Worm (Caenorhabditis elegans) whole organism, young adult: ENCODE measurements around the gene ZK1320.9.

Experiments used
- B0019.2 ChIP-seq: fragments of 200-800 bp; sonication (Bioruptor generic); conservative IDR thresholded peaks from 2 replicates; pipeline ENCODE4 v1.3.6; 2022; ENCODE audit warnings: missing genetic modification reagents, missing genetic modification characterization, missing compliant biosample characterization
- C06A6.2 ChIP-seq: fragments of 200-800 bp; sonication (Bioruptor generic); conservative IDR thresholded peaks from 2 replicates; pipeline ENCODE4 v1.3.6; 2022; ENCODE audit warnings: missing genetic modification characterization, missing compliant biosample characterization
- F10E7.11 ChIP-seq: sonication (generic microtip); optimal IDR thresholded peaks from 2 replicates; lab custom pipeline; 2017; ENCODE audit warnings: mild to moderate bottlenecking, missing genetic modification characterization, moderate library complexity, missing compliant biosample characterization
- F33H1.4 ChIP-seq: fragments of 200-800 bp; sonication (Bioruptor generic); IDR thresholded peaks from 2 replicates; pipeline ENCODE4 v1.3.6; 2022; ENCODE audit warnings: missing genetic modification reagents, missing genetic modification characterization, missing compliant biosample characterization
- F37B4.10 ChIP-seq: fragments of 200-800 bp; sonication (Bioruptor generic); IDR thresholded peaks from 2 replicates; pipeline ENCODE4 v1.3.6; 2022; ENCODE audit warnings: missing genetic modification characterization, missing compliant biosample characterization
- F52B5.7 ChIP-seq: sonication (generic microtip); optimal IDR thresholded peaks from 2 replicates; lab custom pipeline; 2016; ENCODE audit warnings: mild to moderate bottlenecking, missing genetic modification characterization, missing compliant biosample characterization
- K11D2.4 ChIP-seq: fragments of 200-800 bp; sonication (Bioruptor generic); IDR thresholded peaks from 2 replicates; pipeline ENCODE4 v1.3.6; 2022; ENCODE audit warnings: missing genetic modification reagents, missing genetic modification characterization, missing compliant biosample characterization
- Y53F4B.3 ChIP-seq: fragments of 200-800 bp; sonication (Bioruptor generic); IDR thresholded peaks from 2 replicates; pipeline ENCODE4 v1.3.6; 2022; ENCODE audit warnings: missing genetic modification reagents, missing genetic modification characterization, missing compliant biosample characterization
- Y56A3A.18 ChIP-seq: fragments of 200-800 bp; sonication (Bioruptor generic); IDR thresholded peaks from 2 replicates; pipeline ENCODE4 v1.3.6; 2022; ENCODE audit warnings: missing genetic modification reagents, missing genetic modification characterization, missing compliant biosample characterization
- ZK185.1 ChIP-seq: sonication (generic microtip); optimal IDR thresholded peaks from 2 replicates; lab custom pipeline; 2016; ENCODE audit warnings: mild to moderate bottlenecking, missing genetic modification characterization, missing compliant biosample characterization; ENCODE audit not compliant: poor library complexity, severe bottlenecking
- attf-3 ChIP-seq: fragments of 200-800 bp; sonication (Bioruptor generic); conservative IDR thresholded peaks from 2 replicates; pipeline ENCODE4 v1.3.6; 2022; ENCODE audit warnings: missing genetic modification reagents, missing genetic modification characterization, missing compliant biosample characterization
- bed-1 ChIP-seq: fragments of 200-800 bp; sonication (Bioruptor generic); IDR thresholded peaks from 2 replicates; pipeline ENCODE4 v1.3.6; 2022; ENCODE audit warnings: missing genetic modification reagents, missing genetic modification characterization, missing compliant biosample characterization
- cebp-1 ChIP-seq, 2 experiments: fragments of 200-800 bp in 1 of 2; sonication (Bioruptor generic) in 1 of 2; sonication (generic microtip) in 1 of 2; IDR thresholded peaks in 1 of 2; optimal IDR thresholded peaks in 1 of 2; 2 replicates each; pipeline versions ENCODE4 v1.3.6 to Lab custom; 2017 to 2022; ENCODE audit warnings: missing compliant biosample characterization in 2 of 2, missing genetic modification characterization in 2 of 2, mild to moderate bottlenecking in 1 of 2, missing genetic modification reagents in 1 of 2, moderate library complexity in 1 of 2
- cebp-2 ChIP-seq: fragments of 200-800 bp; sonication (Bioruptor generic); IDR thresholded peaks from 2 replicates; pipeline ENCODE4 v1.3.6; 2022; ENCODE audit warnings: missing genetic modification characterization, missing compliant biosample characterization
- hmg-1.2 ChIP-seq: fragments of 200-800 bp; sonication (Bioruptor generic); IDR thresholded peaks from 2 replicates; pipeline ENCODE4 v1.3.6; 2022; ENCODE audit warnings: missing genetic modification reagents, missing genetic modification characterization, missing compliant biosample characterization
- hrde-1 ChIP-seq: sonication (generic microtip); optimal IDR thresholded peaks from 2 replicates; lab custom pipeline; 2016; ENCODE audit warnings: missing genetic modification characterization, mild to moderate bottlenecking, missing compliant biosample characterization, moderate library complexity, missing genotype, missing genetic modification reagents, borderline replicate concordance
- hsf-1 ChIP-seq: fragments of 200-800 bp; sonication (Bioruptor generic); IDR thresholded peaks from 2 replicates; pipeline ENCODE4 v1.3.6; 2022; ENCODE audit warnings: missing genetic modification reagents, missing genetic modification characterization, missing compliant biosample characterization
- let-607 ChIP-seq, 2 experiments: fragments of 200-800 bp in 1 of 2; sonication (Bioruptor generic) in 1 of 2; sonication (generic microtip) in 1 of 2; optimal IDR thresholded peaks; 2 replicates each; lab custom pipeline; 2016 to 2018; ENCODE audit warnings: mild to moderate bottlenecking in 2 of 2, missing compliant biosample characterization in 2 of 2, missing genetic modification characterization in 2 of 2, moderate library complexity in 2 of 2, missing genotype in 1 of 2
- lin-40 ChIP-seq: sonication (generic microtip); optimal IDR thresholded peaks from 2 replicates; lab custom pipeline; 2016; ENCODE audit warnings: missing genetic modification characterization, mild to moderate bottlenecking, missing compliant biosample characterization, missing genotype, missing genetic modification reagents
- lin-54 ChIP-seq: fragments of 200-800 bp; sonication (Bioruptor generic); optimal IDR thresholded peaks from 2 replicates; lab custom pipeline; 2018; ENCODE audit warnings: mild to moderate bottlenecking, missing genetic modification characterization, missing compliant biosample characterization
- lsl-1 ChIP-seq: fragments of 200-800 bp; sonication (Bioruptor generic); optimal IDR thresholded peaks from 2 replicates; lab custom pipeline; 2018; ENCODE audit warnings: mild to moderate bottlenecking, missing genetic modification characterization, moderate library complexity, missing compliant biosample characterization
- madf-3 ChIP-seq: fragments of 200-800 bp; sonication (Bioruptor generic); IDR thresholded peaks from 2 replicates; pipeline ENCODE4 v1.3.6; 2022; ENCODE audit warnings: missing genetic modification reagents, missing genetic modification characterization, missing compliant biosample characterization
- mes-4 ChIP-seq: sonication (generic microtip); optimal IDR thresholded peaks from 2 replicates; lab custom pipeline; 2016; ENCODE audit warnings: missing genotype, missing genetic modification characterization, missing compliant biosample characterization
- nfya-1 ChIP-seq: sonication (generic microtip); optimal IDR thresholded peaks from 2 replicates; lab custom pipeline; 2017; ENCODE audit warnings: antibody characterized with exemption, missing compliant biosample characterization, missing genetic modification characterization, borderline replicate concordance; ENCODE audit not compliant: insufficient read depth
- nhr-27 ChIP-seq: fragments of 200-800 bp; sonication (Bioruptor generic); optimal IDR thresholded peaks from 2 replicates; lab custom pipeline; 2018; ENCODE audit warnings: mild to moderate bottlenecking, missing genetic modification characterization, moderate library complexity, missing compliant biosample characterization
- nhr-80 ChIP-seq: sonication (generic microtip); optimal IDR thresholded peaks from 2 replicates; lab custom pipeline; 2016; ENCODE audit warnings: missing genetic modification characterization, missing compliant biosample characterization
- snpc-1.3 ChIP-seq: sonication (generic microtip); optimal IDR thresholded peaks from 2 replicates; lab custom pipeline; 2017; ENCODE audit warnings: missing genetic modification characterization, mild to moderate bottlenecking, missing compliant biosample characterization, antibody characterized with exemption, moderate library complexity, missing genotype, missing genetic modification reagents; ENCODE audit not compliant: insufficient read depth
- zfh-2 ChIP-seq: fragments of 200-800 bp; sonication (Bioruptor generic); conservative IDR thresholded peaks from 2 replicates; pipeline ENCODE4 v1.3.6; 2022; ENCODE audit warnings: missing genetic modification reagents, missing genetic modification characterization, missing compliant biosample characterization
- zim-3 ChIP-seq: sonication (generic microtip); optimal IDR thresholded peaks from 2 replicates; lab custom pipeline; 2017; ENCODE audit warnings: mild to moderate bottlenecking, missing genetic modification characterization, moderate library complexity, missing compliant biosample characterization
- ztf-18 ChIP-seq: sonication (generic microtip); optimal IDR thresholded peaks from 2 replicates; lab custom pipeline; 2016; ENCODE audit warnings: missing genotype, mild to moderate bottlenecking, missing genetic modification characterization, missing compliant biosample characterization
- ztf-22 ChIP-seq: fragments of 200-800 bp; sonication (Bioruptor generic); optimal IDR thresholded peaks from 2 replicates; lab custom pipeline; 2018; ENCODE audit warnings: mild to moderate bottlenecking, missing genetic modification characterization, moderate library complexity, missing compliant biosample characterization
- ztf-25 ChIP-seq: fragments of 200-800 bp; sonication (Bioruptor generic); IDR thresholded peaks from 2 replicates; pipeline ENCODE4 v1.3.6; 2022; ENCODE audit warnings: missing genetic modification reagents, missing genetic modification characterization, missing compliant biosample characterization
- ztf-28 ChIP-seq: fragments of 200-800 bp; sonication (Bioruptor generic); IDR thresholded peaks from 2 replicates; pipeline ENCODE4 v1.3.6; 2022; ENCODE audit warnings: missing genetic modification reagents, missing genetic modification characterization, missing compliant biosample characterization

Gene ZK1320.9

DNA sequence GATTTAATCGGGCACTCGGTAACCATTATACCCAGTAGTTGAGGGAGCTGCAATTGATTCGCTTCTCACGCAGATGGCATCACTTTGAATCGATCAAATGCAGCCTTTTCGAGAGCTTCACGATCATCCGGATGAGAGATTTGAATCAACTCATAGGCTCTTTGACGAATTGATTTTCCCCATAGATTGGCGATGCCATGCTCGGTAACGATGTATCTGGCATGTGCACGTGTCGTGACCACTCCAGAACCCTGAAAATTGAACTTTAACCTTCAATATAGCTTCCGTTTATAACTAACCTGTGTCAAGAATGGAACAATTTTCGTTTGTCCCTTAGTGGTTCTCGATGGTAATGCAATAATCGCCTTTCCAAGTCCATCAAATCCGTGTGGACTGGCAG is 2.3 kb downstream of the ZK1320.9 start (continued):
- TF ChIP-seq nfya-1 (tag; lab: Kevin White, UChicago), result no peak
- no peak for TF ChIP-seq lin-40 (tag; lab: Kevin White, UChicago)
- TF ChIP-seq ztf-18 (tag; lab: Kevin White, UChicago), result no peak
- TF ChIP-seq, all 124 proteins: peak for 0

DNA sequence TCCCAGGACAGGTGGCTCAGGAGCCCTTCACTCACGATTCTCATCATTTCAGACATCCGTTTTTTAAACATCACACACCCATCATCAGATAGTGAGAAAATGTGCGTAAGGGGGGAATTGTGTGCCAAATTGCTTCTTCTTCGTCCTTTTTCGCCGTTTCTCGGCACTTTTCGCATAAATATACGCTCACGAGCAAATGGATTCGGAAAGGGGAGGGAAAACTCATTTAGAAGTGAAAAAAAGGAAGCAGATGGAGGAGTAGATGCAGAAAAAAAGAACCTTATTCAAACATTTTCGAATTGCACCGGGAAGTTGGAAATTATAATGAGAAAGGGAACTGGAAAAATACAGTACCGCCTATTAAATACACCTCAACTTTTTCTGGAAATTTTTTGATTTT is 4.5 kb downstream of the ZK1320.9 start:
- no peak for TF ChIP-seq Y53F4B.3
- no peak for TF ChIP-seq snpc-1.3 (tag; lab: Kevin White, UChicago)
- TF ChIP-seq bed-1 (GFP tag; lab: Robert Waterston, UW), result no peak
- no peak for TF ChIP-seq cebp-1 (GFP tag; IDR thresholded peaks at IDR 0.05; lab: Robert Waterston, UW)
- no peak for TF ChIP-seq cebp-1 (tag; optimal IDR thresholded peaks at IDR 0.05; lab: Kevin White, UChicago)
- no peak for TF ChIP-seq F33H1.4 (GFP tag; lab: Robert Waterston, UW)

DNA sequence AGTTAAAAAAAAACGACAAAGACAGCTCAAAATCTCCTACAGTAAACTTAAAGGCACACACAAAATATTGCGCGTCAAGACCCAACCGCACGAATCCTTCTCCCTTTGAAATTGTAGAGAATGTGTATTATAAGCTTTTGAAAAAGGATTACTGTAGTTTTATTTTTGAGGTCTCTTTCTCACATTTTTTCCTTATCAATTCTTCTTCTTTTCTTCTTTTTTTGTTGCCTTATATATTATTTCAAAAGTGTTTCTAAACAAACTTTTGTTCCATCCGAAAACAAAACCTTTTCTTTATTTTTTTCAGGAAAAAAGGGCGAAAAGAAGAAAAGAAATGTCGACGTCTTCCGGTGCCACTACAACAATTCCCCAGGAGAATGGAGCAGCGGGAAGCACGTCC is 6.0 kb downstream of the ZK1320.9 start, which contains the start of gene ZK1320.13:
TSS of gene ZK1320.13 (plus strand) at position 301 of the 400 bp plus-strand sequence.
- TF ChIP-seq F52B5.7 (tag; lab: Kevin White, UChicago), result no peak

DNA sequence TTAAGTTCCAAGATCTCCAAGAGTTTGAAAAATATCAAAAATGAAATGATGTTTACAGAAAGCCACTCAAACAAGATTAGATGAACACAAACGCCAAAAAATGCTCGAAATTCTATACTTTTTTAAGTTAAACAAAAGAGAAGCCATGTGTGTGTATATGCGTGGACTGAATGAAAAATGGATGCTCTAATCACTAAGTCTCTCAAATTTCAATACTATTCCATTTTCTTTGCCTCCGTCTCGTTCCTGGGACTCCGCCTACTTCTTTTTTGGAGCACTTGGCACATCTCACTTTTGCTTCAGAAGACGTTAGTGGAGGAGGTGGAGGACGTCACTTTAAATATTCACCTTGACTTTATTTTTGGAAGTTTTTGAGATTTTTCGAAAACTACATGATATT is 6.7 kb downstream of the ZK1320.9 start:
- no peak for TF ChIP-seq Y56A3A.18 (GFP tag; lab: Robert Waterston, UW)
- peak; percentile 61 for TF ChIP-seq hmg-1.2 (GFP tag; lab: Robert Waterston, UW)

DNA sequence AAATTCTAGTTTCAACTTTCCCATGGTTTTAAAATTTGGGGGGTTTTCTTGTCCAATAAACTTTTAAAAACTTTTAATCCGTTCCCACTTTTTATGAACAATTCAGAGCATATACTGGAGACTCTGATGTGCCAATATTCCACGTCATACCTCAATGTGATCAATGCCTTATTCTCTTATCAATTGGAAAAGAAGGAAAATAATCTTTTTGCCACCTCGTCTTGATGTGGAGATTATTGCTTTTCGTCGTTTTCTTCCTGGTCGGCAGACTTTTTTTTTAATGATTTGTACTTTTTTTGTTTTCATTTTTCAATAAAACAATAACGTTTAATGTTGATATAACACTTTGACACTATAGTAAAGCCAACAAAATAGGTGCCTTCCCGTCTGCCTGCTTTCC is 9.0 kb downstream of the ZK1320.9 start:
- TF ChIP-seq let-607 (tag; optimal IDR thresholded peaks at IDR 0.05; lab: Kevin White, UChicago) (peak in 1 of 2 experiments; percentile 22), nhr-80 (tag; lab: Kevin White, UChicago) (peak; percentile 66), lin-54 (GFP tag; lab: Kevin White, UChicago) (no peak)
- TF ChIP-seq, all 124 proteins: peak for 2

DNA sequence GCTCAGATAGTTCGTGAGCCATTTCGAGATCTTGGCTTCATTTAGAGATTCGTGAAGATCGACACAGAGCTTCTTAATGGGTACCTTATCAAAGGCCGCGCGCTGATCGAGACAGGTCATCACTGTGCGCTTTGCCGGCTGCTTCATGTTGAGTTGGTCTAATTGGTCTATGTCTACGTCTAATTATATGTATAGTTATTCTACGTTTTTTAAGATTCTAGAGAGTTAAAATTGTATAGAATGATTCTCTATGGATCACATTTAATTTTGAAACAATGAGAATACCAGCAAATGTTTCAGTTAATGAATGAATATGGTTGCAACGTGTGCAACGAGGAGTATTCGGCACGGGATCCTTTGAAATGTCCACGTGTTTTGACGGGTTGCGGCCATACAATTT is 11.8 kb downstream of the ZK1320.9 start, which contains the start of gene arc-1:
TSS of gene arc-1 (plus strand) at position 301 of the 400 bp plus-strand sequence.
- no peak for TF ChIP-seq mes-4 (tag; lab: Kevin White, UChicago)
- TF ChIP-seq let-607 (tag; optimal IDR thresholded peaks at IDR 0.05; lab: Kevin White, UChicago), result no peak
- no peak for TF ChIP-seq ZK185.1 (tag; lab: Kevin White, UChicago)
- TF ChIP-seq zim-3 (tag; lab: Kevin White, UChicago), result no peak
- no peak for TF ChIP-seq K11D2.4 (GFP tag; lab: Robert Waterston, UW)
- TF ChIP-seq zfh-2 (GFP tag; lab: Robert Waterston, UW), result no peak

DNA sequence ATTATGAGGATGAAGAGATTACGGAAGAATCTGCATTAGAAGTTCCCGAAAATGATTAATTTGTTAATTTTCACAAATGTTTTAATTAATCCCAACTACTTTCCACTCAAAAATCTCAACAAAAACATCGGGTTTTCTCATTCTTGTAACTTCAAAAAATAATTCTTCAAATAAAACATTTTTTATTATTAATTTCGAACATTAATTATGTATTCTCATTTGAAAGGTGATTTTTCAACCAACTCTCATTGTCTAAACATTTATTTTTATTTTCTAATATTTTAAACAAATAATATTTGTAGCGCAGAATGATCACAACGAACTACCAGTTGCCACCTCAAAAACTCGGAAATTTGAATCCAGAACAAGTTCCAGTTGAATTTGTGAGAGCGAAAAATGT is 15.2 kb downstream of the ZK1320.9 start, which contains the start of gene ZK1320.7:
TSS of gene ZK1320.7 (plus strand) at position 301 of the 400 bp plus-strand sequence.
- TF ChIP-seq ztf-25 (GFP tag; lab: Robert Waterston, UW) (no peak), F37B4.10 (GFP tag; lab: Robert Waterston, UW) (no peak), ztf-22 (GFP tag; lab: Kevin White, UChicago) (no peak)

DNA sequence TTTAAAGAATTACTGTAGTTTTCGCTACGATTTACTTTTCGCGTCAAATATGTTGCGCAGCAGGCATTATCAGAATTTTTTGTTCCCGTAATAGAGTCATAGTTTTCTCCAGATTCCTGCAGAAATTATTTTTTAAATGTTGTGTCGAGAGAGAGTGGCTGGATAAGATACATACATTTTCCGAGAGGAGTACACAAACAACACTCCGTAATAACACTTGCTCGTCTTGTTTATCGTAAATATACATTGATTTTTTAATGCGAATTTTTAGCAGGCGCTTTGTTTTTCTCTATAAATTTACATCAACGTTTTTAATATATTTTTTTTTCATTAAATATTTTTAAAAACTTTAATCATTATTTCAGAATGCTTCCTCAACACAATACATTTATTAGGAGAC is 17.6 kb downstream of the ZK1320.9 start, which contains the start of gene taf-8:
TSS of gene taf-8 (plus strand) at position 360 of the 400 bp plus-strand sequence.
- TF ChIP-seq cebp-2 (no peak), hrde-1 (tag; lab: Kevin White, UChicago) (no peak), attf-3 (peak; percentile 95), madf-3 (GFP tag; lab: Robert Waterston, UW) (no peak), nhr-27 (no peak), B0019.2 (GFP tag; lab: Robert Waterston, UW) (no peak), hmg-1.2 (GFP tag; lab: Robert Waterston, UW) (peak; percentile 16; the same call in 1 of the 2 replicates), F10E7.11 (tag; lab: Kevin White, UChicago) (no peak), C06A6.2 (GFP tag; lab: Robert Waterston, UW) (no peak), hsf-1 (no peak), lsl-1 (GFP tag; lab: Kevin White, UChicago) (peak; percentile 73), ztf-28 (GFP tag; lab: Robert Waterston, UW) (no peak), ztf-25 (GFP tag; lab: Robert Waterston, UW) (no peak)
